Fruit fly (Drosophila melanogaster): ENCODE results near the gene CG3213.
A peak's percentile ranks its signal among the peaks of the same experiment; 100 is the strongest.

CG3213 gene

dm6 chr2L:3548879-3549278 is 29.4 kb upstream of the CG3213 start (continued):
- TF ChIP-seq CG32767 (GFP tag; IDR thresholded peaks at IDR 0.05): no peak
- no peak for TF ChIP-seq peb (GFP tag; IDR thresholded peaks at IDR 0.05)
- TF ChIP-seq gem (tag; optimal IDR thresholded peaks at IDR 0.05): no peak
- no peak for TF ChIP-seq Six4 (GFP tag; optimal IDR thresholded peaks at IDR 0.05)
- no peak for TF ChIP-seq CG7357 (GFP tag; IDR thresholded peaks at IDR 0.05)
- TF ChIP-seq Bgb (GFP tag; IDR thresholded peaks at IDR 0.05; ENCODE audit: partially characterized antibody): no peak
- TF ChIP-seq eyg (GFP tag; optimal IDR thresholded peaks at IDR 0.05): no peak
- TF ChIP-seq CG4617 (GFP tag; optimal IDR thresholded peaks at IDR 0.05; ENCODE audit: borderline replicate concordance): no peak
- TF ChIP-seq kni (GFP tag; optimal IDR thresholded peaks at IDR 0.05): peak; percentile 18
- TF ChIP-seq gce (GFP tag; IDR thresholded peaks at IDR 0.05): no peak
- peak; percentile 57 for TF ChIP-seq CG9727 (GFP tag; optimal IDR thresholded peaks at IDR 0.05)
- TF ChIP-seq CG8388 (GFP tag; optimal IDR thresholded peaks at IDR 0.05): no peak
- no peak for TF ChIP-seq CG16815 (GFP tag; optimal IDR thresholded peaks at IDR 0.05)
- no peak for TF ChIP-seq CG9797 (GFP tag; optimal IDR thresholded peaks at IDR 0.05)
- TF ChIP-seq CG14710 (tag; optimal IDR thresholded peaks at IDR 0.05): peak; percentile 20
- TF ChIP-seq crol (GFP tag; IDR thresholded peaks at IDR 0.05): peak; percentile 42; the same call in 1 of the 2 replicates
- TF ChIP-seq repo (GFP tag; optimal IDR thresholded peaks at IDR 0.05): no peak
- no peak for TF ChIP-seq lola (GFP tag; optimal IDR thresholded peaks at IDR 0.05)
- TF ChIP-seq sug (tag; optimal IDR thresholded peaks at IDR 0.05): no peak
- TF ChIP-seq CG3838 (GFP tag; optimal IDR thresholded peaks at IDR 0.05): no peak
- no peak for TF ChIP-seq CG18599 (GFP tag; optimal IDR thresholded peaks at IDR 0.05)
- TF ChIP-seq gsb (GFP tag; IDR thresholded peaks at IDR 0.05): no peak
- no peak for TF ChIP-seq ssp (GFP tag; IDR thresholded peaks at IDR 0.05)
- TF ChIP-seq CG1233 (GFP tag; optimal IDR thresholded peaks at IDR 0.05): peak; percentile 2
- TF ChIP-seq croc (GFP tag; conservative IDR thresholded peaks at IDR 0.05): no peak
- TF ChIP-seq HLHmδ (GFP tag; optimal IDR thresholded peaks at IDR 0.05): no peak
- no peak for TF ChIP-seq CG32772 (GFP tag; IDR thresholded peaks at IDR 0.05)
- TF ChIP-seq Trl (optimal IDR thresholded peaks at IDR 0.05): no peak
- no peak for TF ChIP-seq Trl (GFP tag; optimal IDR thresholded peaks at IDR 0.05)
- TF ChIP-seq CG7839 (tag; optimal IDR thresholded peaks at IDR 0.05): no peak
- TF ChIP-seq CG4820 (GFP tag; optimal IDR thresholded peaks at IDR 0.05): no peak
- TF ChIP-seq Sin3A (optimal IDR thresholded peaks at IDR 0.05): no peak
- no peak for TF ChIP-seq twi (tag; optimal IDR thresholded peaks at IDR 0.05)
- TF ChIP-seq CG3407 (GFP tag; optimal IDR thresholded peaks at IDR 0.05): no peak
- no peak for TF ChIP-seq CG15601 (tag; optimal IDR thresholded peaks at IDR 0.05)
- TF ChIP-seq sisA (GFP tag; IDR thresholded peaks at IDR 0.05): no peak
- TF ChIP-seq otp (GFP tag; IDR thresholded peaks at IDR 0.05): peak; percentile 54; the same call in 1 of the 3 replicates
- no peak for TF ChIP-seq kah (GFP tag; optimal IDR thresholded peaks at IDR 0.05)
- no peak for TF ChIP-seq YL-1 (GFP tag; optimal IDR thresholded peaks at IDR 0.05)
- TF ChIP-seq CG14667 (GFP tag; IDR thresholded peaks at IDR 0.05): no peak
- no peak for TF ChIP-seq pho (GFP tag; optimal IDR thresholded peaks at IDR 0.05)
- TF ChIP-seq tx (GFP tag; optimal IDR thresholded peaks at IDR 0.05): no peak
- TF ChIP-seq sna (GFP tag; IDR thresholded peaks at IDR 0.05; ENCODE audit: partially characterized antibody): no peak
- no peak for TF ChIP-seq CG10431 (GFP tag; optimal IDR thresholded peaks at IDR 0.05)
- no peak for TF ChIP-seq phol (tag; optimal IDR thresholded peaks at IDR 0.05)
- peak; percentile 8 for TF ChIP-seq CG18262 (tag; optimal IDR thresholded peaks at IDR 0.05)
- no peak for TF ChIP-seq CG17802 (tag; optimal IDR thresholded peaks at IDR 0.05)
- TF ChIP-seq crc (GFP tag; optimal IDR thresholded peaks at IDR 0.05): no peak
- no peak for TF ChIP-seq Aef1 (GFP tag; IDR thresholded peaks at IDR 0.05)
- no peak for TF ChIP-seq Doc3 (GFP tag; IDR thresholded peaks at IDR 0.05; ENCODE audit: partially characterized antibody)
- no peak for TF ChIP-seq Asciz (GFP tag; optimal IDR thresholded peaks at IDR 0.05)
- TF ChIP-seq CG12391 (tag; optimal IDR thresholded peaks at IDR 0.05): no peak

All from whole organism, embryonic.